Fruit fly (Drosophila melanogaster): ENCODE results near the gene CG31802.

DNA sequence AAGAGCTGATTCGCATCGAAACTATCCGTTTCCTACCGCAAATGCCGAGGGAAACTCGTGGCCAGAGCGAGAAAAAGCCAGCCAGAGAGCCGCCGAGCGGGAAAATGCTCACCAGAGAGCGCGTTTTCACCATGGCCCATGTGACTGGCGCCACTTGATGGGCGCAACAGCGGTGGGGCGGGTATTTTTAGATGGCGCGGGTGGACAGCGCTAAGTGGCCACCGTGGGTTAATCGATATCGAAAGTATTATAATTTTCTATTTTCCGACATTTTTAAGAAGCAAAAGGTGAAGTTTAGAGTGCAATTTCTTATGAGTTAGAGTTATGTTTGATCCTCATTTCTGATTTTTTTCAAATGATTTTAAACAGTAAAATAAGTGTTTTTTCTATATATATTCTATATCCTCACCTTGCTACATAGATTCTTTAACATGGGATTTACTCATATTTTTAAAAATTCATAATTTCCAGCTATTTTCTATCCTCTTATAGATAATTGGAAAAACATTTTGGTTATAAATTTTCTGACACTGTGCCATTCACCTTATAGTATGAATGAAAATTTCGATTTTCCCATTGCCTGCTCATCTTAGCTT is 24.3 kb downstream of the CG31802 start, which contains the start of gene Ptp36E:
- TF ChIP-seq CG1620 (GFP tag; optimal IDR thresholded peaks at IDR 0.05) (no peak), CG33017 (tag; optimal IDR thresholded peaks at IDR 0.05) (peak; percentile 80), kay (GFP tag; ENCODE audit: borderline replicate concordance) (no peak), CG7045 (GFP tag; optimal IDR thresholded peaks at IDR 0.05) (no peak), Hr96 (GFP tag; optimal IDR thresholded peaks at IDR 0.05) (no peak)
